Worm (Caenorhabditis elegans) whole organism, L1 larva: ENCODE results near the gene zip-6.
A peak's percentile ranks its signal among the peaks of the same experiment; 100 is the strongest.

Experiments
- blmp-1 ChIP-seq: fragments of 150-350 bp; optimal IDR thresholded peaks from 2 replicates; lab custom pipeline; 2014; ENCODE audit warnings: missing biosample characterization, missing genetic modification characterization
- elt-3 ChIP-seq, 6 experiments: fragments of 150-350 bp in 1 of 6; sonication (generic microtip); optimal IDR thresholded peaks; 2 replicates each; lab custom pipeline; 2017 to 2018; ENCODE audit warnings: missing biosample characterization in 6 of 6, missing genetic modification characterization in 6 of 6, inconsistent platforms in 1 of 6
- hpl-2 ChIP-seq: fragments of 150-350 bp; optimal IDR thresholded peaks from 2 replicates; lab custom pipeline; 2014; ENCODE audit warnings: missing biosample characterization, missing genetic modification reagents, missing genetic modification characterization
- lir-3 ChIP-seq: sonication (generic microtip); optimal IDR thresholded peaks from 2 replicates; lab custom pipeline; 2016; ENCODE audit warnings: mild to moderate bottlenecking, missing genetic modification characterization, moderate library complexity, missing compliant biosample characterization; ENCODE audit not compliant: poor library complexity
- nhr-11 ChIP-seq: fragments of 150-350 bp; optimal IDR thresholded peaks from 2 replicates; lab custom pipeline; 2014; ENCODE audit warnings: missing biosample characterization, missing genetic modification characterization
- nhr-12 ChIP-seq: sonication (generic microtip); optimal IDR thresholded peaks from 2 replicates; lab custom pipeline; 2017; ENCODE audit warnings: missing biosample characterization, missing genetic modification characterization
- unc-86 ChIP-seq: sonication (generic microtip); optimal IDR thresholded peaks from 2 replicates; lab custom pipeline; 2016; ENCODE audit warnings: missing genetic modification characterization, missing compliant biosample characterization
- zag-1 ChIP-seq: fragments of 150-350 bp; optimal IDR thresholded peaks from 2 replicates; lab custom pipeline; 2014; ENCODE audit warnings: missing biosample characterization, missing genetic modification characterization

- TF ChIP-seq zag-1 (tag; lab: Kevin White, UChicago): no peak
- TF ChIP-seq elt-3 (tag; optimal IDR thresholded peaks at IDR 0.05; lab: Kevin White, UChicago): peak in 2 of 6 experiments; percentile 46 to 57
- TF ChIP-seq nhr-12: no peak
- no peak for TF ChIP-seq hpl-2 (GFP tag; lab: Kevin White, UChicago)
- no peak for TF ChIP-seq unc-86
- no peak for TF ChIP-seq lir-3 (tag; lab: Kevin White, UChicago)
- no peak for TF ChIP-seq nhr-11 (tag; lab: Kevin White, UChicago)
- TF ChIP-seq blmp-1: peak; percentile 52
These were observed 6.4 kb downstream of the zip-6 start for ce11 chrIV:11211547-11211946.
